Worm (Caenorhabditis elegans) whole organism, L4 larva: ENCODE measurements around the gene ndub-2.

Experiments
- T26A8.4 ChIP-seq: fragments of 200-800 bp; sonication (Bioruptor generic); IDR thresholded peaks from 2 replicates; pipeline ENCODE4 v1.3.6; 2022; ENCODE audit warnings: missing genetic modification characterization, missing compliant biosample characterization
- dmd-6 ChIP-seq: fragments of 200-800 bp; sonication (Bioruptor generic); IDR thresholded peaks from 2 replicates; pipeline ENCODE4 v1.3.6; 2022; ENCODE audit warnings: missing genetic modification reagents, missing genetic modification characterization, missing compliant biosample characterization
- mdl-1 ChIP-seq, 2 experiments: fragments of 150-350 bp in 1 of 2; sonication (generic microtip) in 1 of 2; optimal IDR thresholded peaks; 2 replicates each; lab custom pipeline; 2014 to 2017; ENCODE audit warnings: missing biosample characterization in 2 of 2, missing genetic modification characterization in 2 of 2
- unc-130 ChIP-seq: sonication (generic microtip); optimal IDR thresholded peaks from 2 replicates; lab custom pipeline; 2016; ENCODE audit warnings: missing genetic modification reagents, missing genetic modification characterization, missing compliant biosample characterization
- zip-2 ChIP-seq: fragments of 150-350 bp; optimal IDR thresholded peaks from 2 replicates; lab custom pipeline; 2014; ENCODE audit warnings: missing biosample characterization, missing genetic modification characterization
- ztf-11 ChIP-seq: fragments of 150-350 bp; optimal IDR thresholded peaks from 2 replicates; lab custom pipeline; 2014; ENCODE audit warnings: missing biosample characterization, missing genetic modification characterization

ce11 chrII:8990267-8990666, 5.9 kb upstream of the ndub-2 start:
- no peak for TF ChIP-seq zip-2 (tag; lab: Kevin White, UChicago)
- peak; percentile 38 for TF ChIP-seq dmd-6 (GFP tag; lab: Robert Waterston, UW)
- TF ChIP-seq ztf-11, result no peak
- no peak for TF ChIP-seq mdl-1 (tag; optimal IDR thresholded peaks at IDR 0.05; lab: Kevin White, UChicago)
- no peak for TF ChIP-seq unc-130
- TF ChIP-seq T26A8.4 (GFP tag; lab: Robert Waterston, UW), result no peak
